Fruit fly (Drosophila melanogaster) Kc167 (cell line): ENCODE data around the gene Alp10.

Experiments used
- Myc ChIP-seq: fragments of >200 bp; optimal IDR thresholded peaks from 2 replicates; lab custom pipeline; 2017; ENCODE audit warnings: missing external identifiers
- h ChIP-seq: fragments of >200 bp; optimal IDR thresholded peaks from 3 replicates; lab custom pipeline; 2018; ENCODE audit warnings: missing external identifiers
- psq ChIP-seq: fragments of >200 bp; optimal IDR thresholded peaks from 2 replicates; lab custom pipeline; 2017; ENCODE audit warnings: missing external identifiers
- ttk ChIP-seq: sonication (Bioruptor generic); optimal IDR thresholded peaks from 2 replicates; lab custom pipeline; 2017; ENCODE audit warnings: missing external identifiers

- no peak for TF ChIP-seq h (lab: Kevin White, UChicago)
- TF ChIP-seq psq (lab: Kevin White, UChicago), result no peak
- TF ChIP-seq Myc (lab: Kevin White, UChicago), result no peak
- no peak for TF ChIP-seq ttk (lab: Kevin White, UChicago)
Measured at dm6 chr3L:5608786-5609370, 13.8 kb upstream of the Alp10 start.
